Fruit fly (Drosophila melanogaster) whole organism, embryonic: ENCODE results near the gene CG14043.

Source experiments
- BEAF-32 ChIP-seq: fragments of 200-800 bp; sonication (Bioruptor generic); optimal IDR thresholded peaks from 3 replicates; lab custom pipeline; 2017; ENCODE audit warnings: missing biosample characterization, missing genetic modification characterization, mild to moderate bottlenecking, moderate library complexity, missing genetic modification reagents
- C15 ChIP-seq: fragments of 200-800 bp; sonication (Bioruptor generic); IDR thresholded peaks from 3 replicates; pipeline ENCODE4 v1.3.6; 2022; ENCODE audit warnings: missing biosample characterization, missing genetic modification characterization
- CG1024 ChIP-seq: fragments of 200-800 bp; sonication (Bioruptor generic); IDR thresholded peaks from 2 replicates; pipeline ENCODE4 v1.3.6; 2022; ENCODE audit warnings: missing biosample characterization, missing genetic modification characterization
- CG11093 ChIP-seq: fragments of 200-800 bp; sonication (Bioruptor generic); IDR thresholded peaks from 3 replicates; pipeline ENCODE4 v1.3.6; 2022; ENCODE audit warnings: missing biosample characterization, missing genetic modification characterization
- CG12299 ChIP-seq: fragments of 200-800 bp; sonication (Bioruptor generic); optimal IDR thresholded peaks from 2 replicates; lab custom pipeline; 2018; ENCODE audit warnings: missing biosample characterization, mild to moderate bottlenecking, missing genetic modification characterization
- CG13287 ChIP-seq: fragments of 200-800 bp; sonication (Bioruptor generic); IDR thresholded peaks from 2 replicates; pipeline ENCODE4 v1.3.6; 2022; ENCODE audit warnings: missing biosample characterization, missing genetic modification characterization; ENCODE audit not compliant: partially characterized antibody
- CG13424 ChIP-seq: fragments of 200-800 bp; sonication (Bioruptor generic); optimal IDR thresholded peaks from 2 replicates; lab custom pipeline; 2019; ENCODE audit warnings: missing biosample characterization, mild to moderate bottlenecking, missing genetic modification characterization, moderate library complexity
- CG13624 ChIP-seq: fragments of 200-800 bp; sonication (Bioruptor generic); optimal IDR thresholded peaks from 2 replicates; lab custom pipeline; 2016; ENCODE audit warnings: missing biosample characterization, missing genetic modification characterization
- CG13775 ChIP-seq: fragments of 200-800 bp; sonication (Bioruptor generic); optimal IDR thresholded peaks from 3 replicates; lab custom pipeline; 2017; ENCODE audit warnings: missing biosample characterization, mild to moderate bottlenecking, missing genetic modification characterization
- CG15479 ChIP-seq: fragments of 200-800 bp; sonication (Bioruptor generic); optimal IDR thresholded peaks from 3 replicates; lab custom pipeline; 2019; ENCODE audit warnings: missing biosample characterization, mild to moderate bottlenecking, missing genetic modification characterization, moderate library complexity
- CG17359 ChIP-seq: fragments of 200-800 bp; sonication (Bioruptor generic); optimal IDR thresholded peaks from 3 replicates; lab custom pipeline; 2018; ENCODE audit warnings: missing biosample characterization, mild to moderate bottlenecking, missing genetic modification characterization, moderate library complexity
- CG30403 ChIP-seq: fragments of 200-800 bp; sonication (Bioruptor generic); optimal IDR thresholded peaks from 3 replicates; lab custom pipeline; 2016; ENCODE audit warnings: missing biosample characterization, missing genetic modification characterization
- CG33213 ChIP-seq: fragments of 200-800 bp; sonication (Bioruptor generic); optimal IDR thresholded peaks from 3 replicates; lab custom pipeline; 2016; ENCODE audit warnings: missing biosample characterization, missing genetic modification characterization
- CG3838 ChIP-seq: fragments of 200-800 bp; sonication (Bioruptor generic); optimal IDR thresholded peaks from 3 replicates; lab custom pipeline; 2016; ENCODE audit warnings: missing biosample characterization, missing genetic modification characterization
- CG4424 ChIP-seq: fragments of 200-800 bp; sonication (Bioruptor generic); optimal IDR thresholded peaks from 3 replicates; lab custom pipeline; 2016; ENCODE audit warnings: missing biosample characterization, missing genetic modification characterization
- CG4617 ChIP-seq: fragments of 200-800 bp; sonication (Bioruptor generic); optimal IDR thresholded peaks from 3 replicates; lab custom pipeline; 2016; ENCODE audit warnings: missing biosample characterization, missing genetic modification characterization, borderline replicate concordance
- CG7928 ChIP-seq: fragments of 200-800 bp; sonication (Bioruptor generic); optimal IDR thresholded peaks from 2 replicates; lab custom pipeline; 2017; ENCODE audit warnings: missing biosample characterization, mild to moderate bottlenecking, missing genetic modification characterization
- CG8478 ChIP-seq: fragments of >200 bp; optimal IDR thresholded peaks from 2 replicates; lab custom pipeline; 2018
- CG9932 ChIP-seq: fragments of 200-800 bp; sonication (Bioruptor generic); IDR thresholded peaks from 2 replicates; pipeline ENCODE4 v1.3.6; 2022; ENCODE audit warnings: missing biosample characterization, missing genetic modification characterization
- CHES-1-like ChIP-seq: fragments of 200-800 bp; sonication (Bioruptor generic); optimal IDR thresholded peaks from 2 replicates; lab custom pipeline; 2016; ENCODE audit warnings: missing biosample characterization, missing genetic modification characterization
- CTCF ChIP-seq: fragments of 200-800 bp; sonication (Bioruptor generic); optimal IDR thresholded peaks from 2 replicates; lab custom pipeline; 2017; ENCODE audit warnings: missing biosample characterization, mild to moderate bottlenecking, missing genetic modification characterization, moderate library complexity
- Dip3 ChIP-seq: fragments of 200-800 bp; sonication (Bioruptor generic); optimal IDR thresholded peaks from 3 replicates; lab custom pipeline; 2016; ENCODE audit warnings: missing biosample characterization, missing genetic modification characterization
- E2f2 ChIP-seq: fragments of 200-800 bp; sonication (Bioruptor generic); IDR thresholded peaks from 2 replicates; pipeline ENCODE4 v1.3.6; 2022; ENCODE audit warnings: missing biosample characterization, missing genetic modification characterization
- Ets65A ChIP-seq: fragments of 200-800 bp; sonication (Bioruptor generic); peaks from one replicate; lab custom pipeline; 2016; ENCODE audit warnings: missing biosample characterization, missing genetic modification characterization
- HmgZ ChIP-seq: fragments of 200-800 bp; sonication (Bioruptor generic); optimal IDR thresholded peaks from 2 replicates; lab custom pipeline; 2018; ENCODE audit warnings: missing biosample characterization, mild to moderate bottlenecking, missing genetic modification characterization
- Hmr ChIP-seq: fragments of 200-800 bp; sonication (Bioruptor generic); optimal IDR thresholded peaks from 3 replicates; lab custom pipeline; 2017; ENCODE audit warnings: mild to moderate bottlenecking, missing biosample characterization, missing genetic modification reagents, missing genetic modification characterization
- Hsf ChIP-seq: fragments of 200-800 bp; sonication (Bioruptor generic); optimal IDR thresholded peaks from 3 replicates; lab custom pipeline; 2016; ENCODE audit warnings: missing biosample characterization, missing genetic modification characterization
- Max ChIP-seq: fragments of 200-800 bp; sonication (Bioruptor generic); optimal IDR thresholded peaks from 2 replicates; lab custom pipeline; 2016; ENCODE audit warnings: missing biosample characterization, mild to moderate bottlenecking, missing genetic modification characterization
- Med ChIP-seq: fragments of 200-800 bp; sonication (Bioruptor generic); peaks from one replicate; lab custom pipeline; 2016; ENCODE audit warnings: missing biosample characterization, missing genetic modification characterization, mild to moderate bottlenecking, inconsistent platforms, moderate library complexity
- NC2β ChIP-seq: fragments of 200-800 bp; sonication (Bioruptor generic); optimal IDR thresholded peaks from 2 replicates; lab custom pipeline; 2016; ENCODE audit warnings: missing biosample characterization, missing genetic modification characterization
- Sry-δ ChIP-seq: fragments of 200-800 bp; sonication (Bioruptor generic); optimal IDR thresholded peaks from 2 replicates; lab custom pipeline; 2016; ENCODE audit warnings: missing biosample characterization, missing genetic modification characterization
- Vsx1 ChIP-seq: fragments of 200-800 bp; sonication (Bioruptor generic); optimal IDR thresholded peaks from 2 replicates; lab custom pipeline; 2017; ENCODE audit warnings: missing biosample characterization, mild to moderate bottlenecking, missing genetic modification characterization, missing genetic modification reagents
- Xbp1 ChIP-seq: fragments of 200-800 bp; sonication (Bioruptor generic); optimal IDR thresholded peaks from 3 replicates; lab custom pipeline; 2016; ENCODE audit warnings: missing biosample characterization, mild to moderate bottlenecking, missing genetic modification characterization
- YL-1 ChIP-seq: fragments of 200-800 bp; sonication (Bioruptor generic); optimal IDR thresholded peaks from 3 replicates; lab custom pipeline; 2017; ENCODE audit warnings: missing biosample characterization, mild to moderate bottlenecking, missing genetic modification characterization
- al ChIP-seq: fragments of 200-800 bp; sonication (Bioruptor generic); IDR thresholded peaks from 2 replicates; pipeline ENCODE4 v1.3.6; 2022; ENCODE audit warnings: missing biosample characterization, missing genetic modification characterization
- amos ChIP-seq: fragments of 200-800 bp; sonication (Bioruptor generic); IDR thresholded peaks from 2 replicates; pipeline ENCODE4 v1.3.6; 2022; ENCODE audit warnings: missing biosample characterization, missing genetic modification characterization; ENCODE audit not compliant: partially characterized antibody
- ara ChIP-seq: fragments of 200-800 bp; sonication (Bioruptor generic); IDR thresholded peaks from 2 replicates; pipeline ENCODE4 v1.3.6; 2022; ENCODE audit warnings: missing biosample characterization, missing genetic modification characterization
- chn ChIP-seq: fragments of 200-800 bp; sonication (Bioruptor generic); optimal IDR thresholded peaks from 2 replicates; lab custom pipeline; 2016; ENCODE audit warnings: missing biosample characterization, missing genetic modification characterization
- corto ChIP-seq: fragments of 200-800 bp; sonication (Bioruptor generic); optimal IDR thresholded peaks from 2 replicates; lab custom pipeline; 2016; ENCODE audit warnings: missing biosample characterization, mild to moderate bottlenecking, missing genetic modification characterization, moderate library complexity
- hbn ChIP-seq: fragments of 200-800 bp; sonication (Bioruptor generic); IDR thresholded peaks from 2 replicates; pipeline ENCODE4 v1.3.6; 2022; ENCODE audit warnings: missing biosample characterization, missing genetic modification characterization; ENCODE audit not compliant: partially characterized antibody
- hkb ChIP-seq, 2 experiments: fragments of 200-800 bp in 1 of 2; fragments of >200 bp in 1 of 2; sonication (Bioruptor generic) in 1 of 2; IDR thresholded peaks in 1 of 2; optimal IDR thresholded peaks in 1 of 2; 2 replicates each; pipeline versions ENCODE4 v1.3.6 to Lab custom; 2017 to 2022; ENCODE audit warnings: missing biosample characterization in 1 of 2, missing genetic modification characterization in 1 of 2
- lola ChIP-seq, 3 experiments: fragments of >200 bp in 2 of 3; fragments of 200-800 bp in 1 of 3; sonication (Bioruptor generic) in 1 of 3; optimal IDR thresholded peaks; 2 replicates each; lab custom pipeline; 2017 to 2019; ENCODE audit warnings: missing biosample characterization in 3 of 3, missing genetic modification characterization in 3 of 3, mild to moderate bottlenecking in 1 of 3, moderate library complexity in 1 of 3
- phol ChIP-seq: fragments of 200-800 bp; sonication (Bioruptor generic); optimal IDR thresholded peaks from 3 replicates; lab custom pipeline; 2018; ENCODE audit warnings: missing biosample characterization, mild to moderate bottlenecking, missing genetic modification characterization, moderate library complexity
- pum ChIP-seq: fragments of 200-800 bp; sonication (Bioruptor generic); optimal IDR thresholded peaks from 2 replicates; lab custom pipeline; 2016; ENCODE audit warnings: missing biosample characterization, missing genetic modification characterization
- pzg ChIP-seq: fragments of 200-800 bp; sonication (Bioruptor generic); optimal IDR thresholded peaks from 3 replicates; lab custom pipeline; 2018; ENCODE audit warnings: missing biosample characterization, mild to moderate bottlenecking, missing genetic modification characterization, moderate library complexity
- sens ChIP-seq: fragments of 200-800 bp; sonication (Bioruptor generic); peaks from one replicate; lab custom pipeline; 2016; ENCODE audit warnings: missing biosample characterization, missing genetic modification characterization
- sob ChIP-seq: fragments of 200-800 bp; sonication (Bioruptor generic); IDR thresholded peaks from 2 replicates; pipeline ENCODE4 v1.3.6; 2022; ENCODE audit warnings: missing biosample characterization, missing genetic modification characterization
- stwl ChIP-seq: fragments of 200-800 bp; sonication (Bioruptor generic); optimal IDR thresholded peaks from 3 replicates; lab custom pipeline; 2018; ENCODE audit warnings: missing biosample characterization, mild to moderate bottlenecking, missing genetic modification characterization, moderate library complexity
- trem ChIP-seq: fragments of 200-800 bp; optimal IDR thresholded peaks from 3 replicates; lab custom pipeline; 2019; ENCODE audit warnings: missing biosample characterization, mild to moderate bottlenecking, missing genetic modification characterization, moderate library complexity
- unc-4 ChIP-seq: fragments of 200-800 bp; sonication (Bioruptor generic); IDR thresholded peaks from 2 replicates; pipeline ENCODE4 v1.3.6; 2022; ENCODE audit warnings: missing biosample characterization, missing genetic modification characterization; ENCODE audit not compliant: partially characterized antibody

The CG14043 gene

DNA sequence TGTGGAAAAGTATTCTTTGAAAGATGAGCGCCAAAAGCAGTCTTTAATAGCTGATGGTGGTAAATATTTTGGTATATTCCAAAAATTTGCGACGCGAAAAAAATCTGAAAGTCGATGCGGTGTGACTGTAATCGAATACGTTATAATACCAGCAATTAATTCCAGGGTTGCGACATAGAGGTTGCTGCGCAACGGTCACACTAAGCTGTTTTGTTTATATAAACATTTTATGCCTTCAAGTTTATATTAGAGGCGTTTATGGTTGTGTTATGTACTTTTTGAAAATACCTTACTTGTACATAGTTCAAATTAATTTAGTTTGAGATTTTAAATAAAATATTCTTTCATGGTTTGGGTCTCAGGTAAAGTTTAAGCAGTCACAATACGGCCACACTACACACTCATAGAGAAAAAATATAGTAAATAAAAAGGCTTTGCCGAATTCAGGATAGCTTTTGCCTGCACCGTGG is at the start of gene CG14043:
Gene CG14043 (plus strand): TSS at position 374 of the 470 bp plus-strand sequence.
- TF ChIP-seq Max (GFP tag; lab: Kevin White, UChicago): peak; percentile 21
- TF ChIP-seq Dip3: peak; percentile 32
- TF ChIP-seq CG1024 (GFP tag; lab: Robert Waterston, UW): no peak
- TF ChIP-seq corto (GFP tag; lab: Kevin White, UChicago): no peak
- peak; percentile 85 for TF ChIP-seq sens (GFP tag; lab: Kevin White, UChicago)
- TF ChIP-seq CG13424 (tag; lab: Kevin White, UChicago): peak; percentile 42
- peak; percentile 48 for TF ChIP-seq CG13287 (GFP tag; lab: Robert Waterston, UW)
- TF ChIP-seq pum: peak; percentile 22
- TF ChIP-seq CG11093 (GFP tag; lab: Robert Waterston, UW): no peak
- TF ChIP-seq Vsx1: no peak
- TF ChIP-seq E2f2 (GFP tag; lab: Robert Waterston, UW): peak; percentile 83
- TF ChIP-seq sob (GFP tag; lab: Robert Waterston, UW): 0 out of 2 replicates have a peak, but pooled peaks have one; percentile 9
- peak; percentile 37 for TF ChIP-seq chn (GFP tag; lab: Kevin White, UChicago)
- no peak for TF ChIP-seq Hmr
- TF ChIP-seq CG4617 (GFP tag; lab: Kevin White, UChicago): peak; percentile 92
- peak; percentile 40 for TF ChIP-seq CG4424 (GFP tag; lab: Kevin White, UChicago)
- TF ChIP-seq C15 (GFP tag; lab: Robert Waterston, UW): no peak
- peak; percentile 72 for TF ChIP-seq phol
- TF ChIP-seq Xbp1 (GFP tag; lab: Kevin White, UChicago): peak; percentile 36
- TF ChIP-seq CTCF (GFP tag; lab: Kevin White, UChicago): peak; percentile 17
- no peak for TF ChIP-seq CG12299 (tag; lab: Kevin White, UChicago)
- TF ChIP-seq CG17359 (tag; lab: Kevin White, UChicago): peak; percentile 10
- TF ChIP-seq Med (GFP tag; lab: Kevin White, UChicago): peak; percentile 73
- TF ChIP-seq unc-4 (GFP tag; lab: Robert Waterston, UW): peak; percentile 42; the same call in 1 of the 2 replicates
- no peak for TF ChIP-seq amos
- TF ChIP-seq BEAF-32 (GFP tag; lab: Kevin White, UChicago): peak; percentile 59
- peak; percentile 86 for TF ChIP-seq trem (tag; lab: Kevin White, UChicago)
- TF ChIP-seq CG13775 (GFP tag; lab: Kevin White, UChicago): peak; percentile 31
- TF ChIP-seq pzg (GFP tag; lab: Kevin White, UChicago): peak; percentile 94
- TF ChIP-seq HmgZ (tag; lab: Kevin White, UChicago): peak; percentile 50
- peak; percentile 63 for TF ChIP-seq CHES-1-like (GFP tag; lab: Kevin White, UChicago)
- peak; percentile 2 for TF ChIP-seq CG15479 (GFP tag; lab: Kevin White, UChicago)
- TF ChIP-seq CG33213: peak; percentile 61
- TF ChIP-seq CG7928 (GFP tag; lab: Kevin White, UChicago): peak; percentile 91
- TF ChIP-seq lola (GFP tag; optimal IDR thresholded peaks at IDR 0.05; lab: Kevin White, UChicago): peak in 1 of 3 experiments; percentile 5
- peak; percentile 54 for TF ChIP-seq CG13624 (GFP tag; lab: Kevin White, UChicago)
- TF ChIP-seq Hsf (GFP tag; lab: Kevin White, UChicago): peak; percentile 48
- peak; percentile 42 for TF ChIP-seq NC2β
- no peak for TF ChIP-seq CG8478 (lab: Kevin White, UChicago)
- TF ChIP-seq Sry-δ (GFP tag; lab: Kevin White, UChicago): peak; percentile 56
- TF ChIP-seq al (GFP tag; lab: Robert Waterston, UW): 0 out of 2 replicates have a peak, but pooled peaks have one; percentile 30
- peak; percentile 37; the same call in 1 of the 2 replicates for TF ChIP-seq CG9932 (GFP tag; lab: Robert Waterston, UW)
- TF ChIP-seq CG30403: peak; percentile 48
- TF ChIP-seq Ets65A: peak; percentile 61
- TF ChIP-seq ara (GFP tag; lab: Robert Waterston, UW): no peak
- TF ChIP-seq CG3838: no peak
- TF ChIP-seq hkb (optimal IDR thresholded peaks at IDR 0.05; lab: Kevin White, UChicago): peak; percentile 64
- no peak for TF ChIP-seq hkb (GFP tag; IDR thresholded peaks at IDR 0.05; lab: Robert Waterston, UW)
- peak; percentile 84 for TF ChIP-seq stwl (tag; lab: Kevin White, UChicago)
- TF ChIP-seq hbn (GFP tag; lab: Robert Waterston, UW): peak; percentile 38; the same call in 1 of the 2 replicates
- peak; percentile 80 for TF ChIP-seq YL-1 (GFP tag; lab: Kevin White, UChicago)
